Fruit fly (Drosophila melanogaster): ENCODE data around the gene CG3792.
A peak's percentile ranks its signal among the peaks of the same experiment; 100 is the strongest.

The CG3792 gene

dm6 chr2L:5000287-5000871 lies 23.3 kb downstream of the CG3792 start (continued):
- TF ChIP-seq CG14014 (GFP tag; IDR thresholded peaks at IDR 0.05) (peak; percentile 78), CG7745 (tag; optimal IDR thresholded peaks at IDR 0.05) (peak; percentile 30), pzg (GFP tag; optimal IDR thresholded peaks at IDR 0.05) (no peak), CG31224 (GFP tag; IDR thresholded peaks at IDR 0.05) (peak; percentile 70), CG17359 (tag; optimal IDR thresholded peaks at IDR 0.05) (peak; percentile 76), CG12942 (GFP tag; optimal IDR thresholded peaks at IDR 0.05) (peak; percentile 54), CG14860 (GFP tag; IDR thresholded peaks at IDR 0.05; ENCODE audit: partially characterized antibody) (no peak), amos (GFP tag; IDR thresholded peaks at IDR 0.05; ENCODE audit: partially characterized antibody) (no peak), CG7928 (GFP tag; optimal IDR thresholded peaks at IDR 0.05) (peak; percentile 53), CG8290 (GFP tag; optimal IDR thresholded peaks at IDR 0.05) (peak; percentile 79), CG8290 (tag; optimal IDR thresholded peaks at IDR 0.05) (peak; percentile 13 to 49), Mad (GFP tag; optimal IDR thresholded peaks at IDR 0.05) (peak; percentile 70), CG1647 (GFP tag; optimal IDR thresholded peaks at IDR 0.05) (peak; percentile 61), crc (GFP tag; optimal IDR thresholded peaks at IDR 0.05) (peak; percentile 59), Dref (GFP tag; IDR thresholded peaks at IDR 0.05) (no peak), bab2 (GFP tag; optimal IDR thresholded peaks at IDR 0.05) (peak; percentile 48), gfzf (GFP tag; optimal IDR thresholded peaks at IDR 0.05) (no peak), MBD-R2 (GFP tag; IDR thresholded peaks at IDR 0.05) (peak; percentile 33; the same call in 1 of the 2 replicates), Hsf (GFP tag; optimal IDR thresholded peaks at IDR 0.05) (peak; percentile 74), Dll (GFP tag; IDR thresholded peaks at IDR 0.05; ENCODE audit: partially characterized antibody) (no peak), CrebB (tag; optimal IDR thresholded peaks at IDR 0.05) (peak; percentile 56), repo (GFP tag; optimal IDR thresholded peaks at IDR 0.05) (peak; percentile 14), CG1832 (GFP tag; optimal IDR thresholded peaks at IDR 0.05) (no peak), row (GFP tag; IDR thresholded peaks at IDR 0.05) (peak; percentile 90), run (tag; optimal IDR thresholded peaks at IDR 0.05) (peak; percentile 27), Nf-YB (GFP tag; optimal IDR thresholded peaks at IDR 0.05) (peak; percentile 75), twi (tag; optimal IDR thresholded peaks at IDR 0.05) (peak; percentile 89), CG32767 (GFP tag; IDR thresholded peaks at IDR 0.05) (peak; percentile 82), nerfin-2 (GFP tag; IDR thresholded peaks at IDR 0.05; ENCODE audit: partially characterized antibody) (no peak), Asciz (GFP tag; optimal IDR thresholded peaks at IDR 0.05) (peak; percentile 59), dm (GFP tag; optimal IDR thresholded peaks at IDR 0.05) (no peak), CG15011 (GFP tag; optimal IDR thresholded peaks at IDR 0.05) (peak; percentile 81), usp (GFP tag; optimal IDR thresholded peaks at IDR 0.05) (no peak), CG12744 (GFP tag; optimal IDR thresholded peaks at IDR 0.05) (peak; percentile 75), emc (GFP tag; optimal IDR thresholded peaks at IDR 0.05) (peak; percentile 38), jing (GFP tag; optimal IDR thresholded peaks at IDR 0.05) (peak; percentile 65), Side (GFP tag; optimal IDR thresholded peaks at IDR 0.05) (peak; percentile 81), CG8359 (GFP tag; optimal IDR thresholded peaks at IDR 0.05; ENCODE audit: borderline replicate concordance) (peak; percentile 68), CG14710 (tag; optimal IDR thresholded peaks at IDR 0.05) (peak; percentile 87), crp (GFP tag; optimal IDR thresholded peaks at IDR 0.05) (peak in 1 of 2 experiments; percentile 21), CG1024 (GFP tag; IDR thresholded peaks at IDR 0.05) (0 out of 2 replicates have a peak, but pooled peaks have one; percentile 22), sqz (GFP tag; optimal IDR thresholded peaks at IDR 0.05) (peak; percentile 76), CHES-1-like (GFP tag; optimal IDR thresholded peaks at IDR 0.05) (peak; percentile 58), CG10321 (GFP tag; IDR thresholded peaks at IDR 0.05) (no peak), Abd-B (GFP tag; optimal IDR thresholded peaks at IDR 0.05) (peak; percentile 68), CG7839 (tag; optimal IDR thresholded peaks at IDR 0.05) (peak; percentile 88), pnt (GFP tag; optimal IDR thresholded peaks at IDR 0.05) (peak; percentile 73), YL-1 (GFP tag; optimal IDR thresholded peaks at IDR 0.05) (peak; percentile 51), CG4854 (GFP tag; optimal IDR thresholded peaks at IDR 0.05) (peak; percentile 49), CG6791 (GFP tag; IDR thresholded peaks at IDR 0.05; ENCODE audit: partially characterized antibody) (peak; percentile 26; the same call in 1 of the 3 replicates)
